Worm (Caenorhabditis elegans) whole organism, young adult: ENCODE measurements around the gene kin-24.

Experiments used
- B0019.2 ChIP-seq: fragments of 200-800 bp; sonication (Bioruptor generic); conservative IDR thresholded peaks from 2 replicates; pipeline ENCODE4 v1.3.6; 2022; ENCODE audit warnings: missing genetic modification reagents, missing genetic modification characterization, missing compliant biosample characterization
- F57A8.1 ChIP-seq: fragments of 200-800 bp; sonication (Bioruptor generic); optimal IDR thresholded peaks from 2 replicates; lab custom pipeline; 2018; ENCODE audit warnings: mild to moderate bottlenecking, missing genetic modification characterization, moderate library complexity, missing compliant biosample characterization
- fkh-3 ChIP-seq: sonication (generic microtip); optimal IDR thresholded peaks from 2 replicates; lab custom pipeline; 2016; ENCODE audit warnings: mild to moderate bottlenecking, missing genetic modification characterization, missing compliant biosample characterization
- lag-1 ChIP-seq: fragments of 200-800 bp; sonication (Bioruptor generic); IDR thresholded peaks from 2 replicates; pipeline ENCODE4 v1.3.6; 2022; ENCODE audit warnings: missing genetic modification reagents, missing genetic modification characterization, missing compliant biosample characterization

- no peak for TF ChIP-seq lag-1 (GFP tag; lab: Robert Waterston, UW)
- TF ChIP-seq B0019.2 (GFP tag; lab: Robert Waterston, UW): no peak
- no peak for TF ChIP-seq F57A8.1 (GFP tag; lab: Kevin White, UChicago)
- no peak for TF ChIP-seq fkh-3
Observed at ce11 chrIV:9840984-9841590, at the start of gene kin-24, which contains the start of gene msp-56.
